Worm (Caenorhabditis elegans) whole organism, mixed stage, embryonic: ENCODE data around the gene srbc-61.

ENCODE experiments used
- ces-1 ChIP-seq: fragments of 150-350 bp; optimal IDR thresholded peaks from 2 replicates; lab custom pipeline; 2014; ENCODE audit warnings: missing biosample characterization, missing genetic modification reagents, missing genetic modification characterization
- lin-32 ChIP-seq: fragments of 200-800 bp; sonication (Bioruptor generic); optimal IDR thresholded peaks from 2 replicates; lab custom pipeline; 2018; ENCODE audit warnings: mild to moderate bottlenecking, missing genetic modification characterization, missing compliant biosample characterization

DNA sequence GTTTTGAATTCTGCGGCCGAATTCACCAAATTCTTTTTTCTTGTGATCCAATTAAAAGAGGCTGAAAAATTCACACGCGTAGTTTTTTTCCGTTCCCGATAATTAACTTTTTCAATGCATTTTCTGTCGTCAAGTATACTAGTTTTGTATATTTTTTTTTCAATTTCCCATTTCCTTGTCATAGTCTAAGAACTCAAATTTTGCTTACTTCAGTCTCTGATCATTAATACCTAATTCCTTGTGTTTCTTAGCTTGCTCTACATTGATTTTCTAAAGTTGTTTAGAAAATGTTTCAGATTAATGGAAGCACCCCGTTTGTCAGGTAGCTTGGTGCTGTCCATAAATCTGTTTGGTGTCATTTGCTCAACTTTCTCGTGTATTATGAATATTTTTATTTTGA is 45.7 kb upstream of the srbc-61 start, which contains the start of gene srbc-27:
- no peak for TF ChIP-seq lin-32 (GFP tag; lab: Kevin White, UChicago)
- TF ChIP-seq ces-1 (GFP tag; lab: Kevin White, UChicago): no peak
